Worm (Caenorhabditis elegans) whole organism, L1 larva: ENCODE measurements around the gene kin-29.

Experiments
- Y116A8C.19 ChIP-seq: sonication (generic microtip); optimal IDR thresholded peaks from 2 replicates; lab custom pipeline; 2016; ENCODE audit warnings: missing compliant biosample characterization, missing genetic modification characterization, borderline replicate concordance
- ceh-82 ChIP-seq, 3 experiments: fragments of 150-350 bp in 1 of 3; sonication (generic microtip) in 2 of 3; optimal IDR thresholded peaks; 2 replicates each; lab custom pipeline; 2014 to 2017; ENCODE audit warnings: missing biosample characterization in 3 of 3, missing genetic modification characterization in 3 of 3
- dpl-1 ChIP-seq, 3 experiments: fragments of 150-350 bp in 2 of 3; sonication (generic microtip) in 1 of 3; optimal IDR thresholded peaks; 2 replicates each; lab custom pipeline; 2014 to 2017; ENCODE audit warnings: missing biosample characterization in 3 of 3, missing genetic modification characterization in 3 of 3, missing genetic modification reagents in 3 of 3
- egl-27 ChIP-seq, 2 experiments: fragments of 150-350 bp in 1 of 2; sonication (generic microtip); optimal IDR thresholded peaks; 3 replicates each; lab custom pipeline; 2017 to 2018; ENCODE audit warnings: missing biosample characterization in 2 of 2, missing genetic modification characterization in 2 of 2, missing genetic modification reagents in 2 of 2
- fos-1 ChIP-seq: fragments of 150-350 bp; optimal IDR thresholded peaks from 2 replicates; lab custom pipeline; 2014; ENCODE audit warnings: missing biosample characterization, missing genetic modification characterization
- jun-1 ChIP-seq: fragments of 150-350 bp; optimal IDR thresholded peaks from 2 replicates; lab custom pipeline; 2014; ENCODE audit warnings: missing biosample characterization, missing genetic modification reagents, missing genetic modification characterization
- lin-39 ChIP-seq: fragments of 150-350 bp; optimal IDR thresholded peaks from 2 replicates; lab custom pipeline; 2014; ENCODE audit warnings: missing biosample characterization, missing genetic modification reagents, missing genetic modification characterization
- nhr-11 ChIP-seq: fragments of 150-350 bp; optimal IDR thresholded peaks from 2 replicates; lab custom pipeline; 2014; ENCODE audit warnings: missing biosample characterization, missing genetic modification characterization
- nhr-76 ChIP-seq: sonication (generic microtip); optimal IDR thresholded peaks from 2 replicates; lab custom pipeline; 2017; ENCODE audit warnings: missing biosample characterization, missing genetic modification characterization
- sptf-1 ChIP-seq: fragments of 150-350 bp; optimal IDR thresholded peaks from 2 replicates; lab custom pipeline; 2014; ENCODE audit warnings: missing biosample characterization, missing genetic modification characterization
- swsn-7 ChIP-seq: sonication (generic microtip); optimal IDR thresholded peaks from 2 replicates; lab custom pipeline; 2016; ENCODE audit warnings: missing genetic modification characterization, missing compliant biosample characterization
- ztf-11 ChIP-seq, 2 experiments: sonication (generic microtip); optimal IDR thresholded peaks; 2 replicates each; lab custom pipeline; 2016 to 2017; ENCODE audit warnings: missing genetic modification characterization in 2 of 2, missing biosample characterization in 1 of 2, missing compliant biosample characterization in 1 of 2

DNA sequence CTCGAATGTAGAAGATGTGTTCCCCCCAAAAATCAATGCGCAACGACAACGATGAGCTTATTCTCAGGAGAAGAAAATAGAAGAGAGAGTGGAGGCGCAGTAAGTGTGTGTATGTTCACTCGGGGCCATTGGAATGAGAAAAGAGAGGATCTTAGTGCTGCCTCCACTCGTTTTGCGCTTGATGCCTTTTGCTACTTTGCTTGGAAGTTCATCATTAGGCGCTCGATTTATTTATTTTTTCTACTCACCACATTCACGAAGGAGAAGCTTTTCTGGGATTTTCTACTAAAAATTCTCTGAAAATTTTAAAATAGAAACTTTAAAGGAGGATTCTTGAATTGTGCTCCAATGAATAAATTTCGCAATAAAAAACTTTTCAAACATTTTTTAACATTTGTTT lies 46.0 kb upstream of the kin-29 start, which contains the start of gene F52B10.3:
- TF ChIP-seq dpl-1 (GFP tag; optimal IDR thresholded peaks at IDR 0.05; lab: Kevin White, UChicago) (no peak), lin-39 (no peak), jun-1 (tag; lab: Kevin White, UChicago) (no peak), Y116A8C.19 (no peak), nhr-76 (no peak), ceh-82 (tag; optimal IDR thresholded peaks at IDR 0.05; lab: Kevin White, UChicago) (no peak), egl-27 (tag; optimal IDR thresholded peaks at IDR 0.05; lab: Kevin White, UChicago) (no peak), nhr-11 (no peak), ztf-11 (tag; optimal IDR thresholded peaks at IDR 0.05; lab: Kevin White, UChicago) (no peak), swsn-7 (no peak), sptf-1 (no peak), fos-1 (tag; lab: Kevin White, UChicago) (no peak)
